Worm (Caenorhabditis elegans) whole organism, L3 larva: ENCODE results near the gene Y26G10.1.

ENCODE experiments used
- aly-2 ChIP-seq: fragments of 150-350 bp; optimal IDR thresholded peaks from 2 replicates; lab custom pipeline; 2014; ENCODE audit warnings: missing biosample characterization, missing genetic modification characterization
- ama-1 ChIP-seq: fragments of 150-350 bp; optimal IDR thresholded peaks from 2 replicates; lab custom pipeline; 2018
- ceh-9 ChIP-seq: sonication (generic microtip); optimal IDR thresholded peaks from 2 replicates; lab custom pipeline; 2018; ENCODE audit warnings: missing biosample characterization, missing genetic modification characterization
- elt-1 ChIP-seq: fragments of 150-350 bp; optimal IDR thresholded peaks from 2 replicates; lab custom pipeline; 2014; ENCODE audit warnings: missing biosample characterization, missing genetic modification characterization
- fkh-10 ChIP-seq: sonication (generic microtip); optimal IDR thresholded peaks from 2 replicates; lab custom pipeline; 2017; ENCODE audit warnings: missing biosample characterization, missing genetic modification reagents, missing genetic modification characterization
- mdl-1 ChIP-seq: fragments of 150-350 bp; optimal IDR thresholded peaks from 2 replicates; lab custom pipeline; 2014; ENCODE audit warnings: missing biosample characterization, missing genetic modification characterization
- nhr-77 ChIP-seq: fragments of 150-350 bp; optimal IDR thresholded peaks from 2 replicates; lab custom pipeline; 2014; ENCODE audit warnings: missing biosample characterization, missing genetic modification characterization
- skn-1 ChIP-seq: fragments of 150-350 bp; optimal IDR thresholded peaks from 2 replicates; lab custom pipeline; 2014; ENCODE audit warnings: missing biosample characterization, missing genetic modification characterization
- snpc-4 ChIP-seq: fragments of 150-350 bp; optimal IDR thresholded peaks from 2 replicates; lab custom pipeline; 2014; ENCODE audit warnings: missing biosample characterization, missing genetic modification characterization
- unc-39 ChIP-seq: sonication (generic microtip); optimal IDR thresholded peaks from 4 replicates; lab custom pipeline; 2017; ENCODE audit warnings: missing biosample characterization, missing genetic modification characterization
- unc-62 ChIP-seq: fragments of 150-350 bp; sonication (generic microtip); optimal IDR thresholded peaks from 4 replicates; lab custom pipeline; 2014; ENCODE audit warnings: missing biosample characterization, missing genetic modification reagents, missing genetic modification characterization

DNA sequence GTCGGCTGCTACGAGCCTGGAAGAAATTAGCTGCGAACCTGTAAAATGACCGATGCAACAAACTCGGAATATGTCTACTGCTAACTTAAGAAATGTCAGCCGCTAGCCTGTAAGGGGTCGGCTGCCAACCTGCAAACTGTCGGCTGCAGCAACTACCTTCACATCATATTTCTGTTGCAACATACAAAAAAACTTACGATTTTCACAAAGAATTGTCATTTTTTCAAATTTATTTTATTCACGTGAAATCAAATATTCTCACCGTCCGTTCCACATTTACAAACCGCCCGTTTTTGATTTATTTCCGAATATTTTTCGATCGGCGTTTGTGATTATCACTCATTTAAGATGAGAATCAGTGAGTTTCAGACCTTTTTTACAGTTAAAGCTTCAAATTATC is 4.0 kb upstream of the Y26G10.1 start, which contains the start of gene Y26G10.6:
- no peak for TF ChIP-seq unc-62 (GFP tag; lab: Kevin White, UChicago)
- no peak for TF ChIP-seq ama-1 (lab: Kevin White, UChicago)
- TF ChIP-seq elt-1 (tag; lab: Kevin White, UChicago): no peak
- no peak for TF ChIP-seq skn-1
- TF ChIP-seq nhr-77 (tag; lab: Kevin White, UChicago): no peak
- TF ChIP-seq unc-39 (tag; lab: Kevin White, UChicago): no peak
- no peak for TF ChIP-seq snpc-4
- no peak for TF ChIP-seq fkh-10 (GFP tag; lab: Kevin White, UChicago)
- no peak for TF ChIP-seq aly-2
- no peak for TF ChIP-seq ceh-9 (tag; lab: Kevin White, UChicago)
- no peak for TF ChIP-seq mdl-1
